Worm (Caenorhabditis elegans) whole organism, L1 larva: ENCODE results near the gene F36H12.3.
"Not testable (repeated sequence)": the region's sequence is repeated elsewhere in the genome, so short reads cannot be mapped to it uniquely, and the experiment has no call there.

Source experiments
- C04F5.9 ChIP-seq: sonication (generic microtip); optimal IDR thresholded peaks from 2 replicates; lab custom pipeline; 2016; ENCODE audit warnings: missing genetic modification characterization, missing compliant biosample characterization
- F16B12.6 ChIP-seq: fragments of 150-350 bp; optimal IDR thresholded peaks from 2 replicates; lab custom pipeline; 2014; ENCODE audit warnings: missing biosample characterization, missing genetic modification characterization
- aha-1 ChIP-seq: fragments of 150-350 bp; optimal IDR thresholded peaks from 2 replicates; lab custom pipeline; 2014; ENCODE audit warnings: missing biosample characterization, missing genetic modification characterization
- alr-1 ChIP-seq: fragments of 200-800 bp; sonication (Bioruptor generic); optimal IDR thresholded peaks from 2 replicates; lab custom pipeline; 2018; ENCODE audit warnings: borderline replicate concordance, mild to moderate bottlenecking, missing genetic modification characterization, missing compliant biosample characterization
- aly-2 ChIP-seq: fragments of 150-350 bp; optimal IDR thresholded peaks from 2 replicates; lab custom pipeline; 2014; ENCODE audit warnings: missing biosample characterization, missing genetic modification characterization
- ama-1 ChIP-seq: fragments of 150-350 bp; optimal IDR thresholded peaks from 2 replicates; lab custom pipeline; 2014
- ceh-88 ChIP-seq: fragments of 200-800 bp; sonication (Bioruptor generic); IDR thresholded peaks from 2 replicates; pipeline ENCODE4 v1.3.6; 2022; ENCODE audit warnings: missing genetic modification characterization, missing compliant biosample characterization
- dpl-1 ChIP-seq, 3 experiments: fragments of 150-350 bp in 2 of 3; sonication (generic microtip) in 1 of 3; optimal IDR thresholded peaks; 2 replicates each; lab custom pipeline; 2014 to 2017; ENCODE audit warnings: missing biosample characterization in 3 of 3, missing genetic modification characterization in 3 of 3, missing genetic modification reagents in 3 of 3
- egl-27 ChIP-seq, 2 experiments: fragments of 150-350 bp in 1 of 2; sonication (generic microtip); optimal IDR thresholded peaks; 3 replicates each; lab custom pipeline; 2017 to 2018; ENCODE audit warnings: missing biosample characterization in 2 of 2, missing genetic modification characterization in 2 of 2, missing genetic modification reagents in 2 of 2
- elt-2 ChIP-seq: sonication (generic microtip); optimal IDR thresholded peaks from 2 replicates; lab custom pipeline; 2016; ENCODE audit warnings: missing genetic modification characterization, mild to moderate bottlenecking, inconsistent platforms, missing compliant biosample characterization, missing genetic modification reagents
- fkh-4 ChIP-seq: sonication (generic microtip); optimal IDR thresholded peaks from 2 replicates; lab custom pipeline; 2016; ENCODE audit warnings: missing compliant biosample characterization, missing genetic modification characterization, borderline replicate concordance
- grh-1 ChIP-seq: fragments of 200-800 bp; sonication (Bioruptor generic); IDR thresholded peaks from 2 replicates; pipeline ENCODE4 v1.3.6; 2022; ENCODE audit warnings: missing genetic modification reagents, missing genetic modification characterization, missing compliant biosample characterization
- hlh-17 ChIP-seq: fragments of 200-800 bp; sonication (Bioruptor generic); optimal IDR thresholded peaks from 2 replicates; lab custom pipeline; 2018; ENCODE audit warnings: missing genetic modification characterization, mild to moderate bottlenecking, missing compliant biosample characterization, moderate library complexity, borderline replicate concordance
- hlh-4 ChIP-seq: sonication (generic microtip); optimal IDR thresholded peaks from 2 replicates; lab custom pipeline; 2016; ENCODE audit warnings: mild to moderate bottlenecking, missing genetic modification characterization, missing compliant biosample characterization
- hpl-2 ChIP-seq: fragments of 150-350 bp; optimal IDR thresholded peaks from 2 replicates; lab custom pipeline; 2014; ENCODE audit warnings: missing biosample characterization, missing genetic modification reagents, missing genetic modification characterization
- lin-39 ChIP-seq: fragments of 150-350 bp; optimal IDR thresholded peaks from 2 replicates; lab custom pipeline; 2014; ENCODE audit warnings: missing biosample characterization, missing genetic modification reagents, missing genetic modification characterization
- lsy-2 ChIP-seq, 2 experiments: fragments of 150-350 bp; optimal IDR thresholded peaks; 2 replicates each; lab custom pipeline; 2014; ENCODE audit warnings: missing biosample characterization in 2 of 2, missing genetic modification characterization in 2 of 2
- mep-1 ChIP-seq: fragments of 150-350 bp; optimal IDR thresholded peaks from 2 replicates; lab custom pipeline; 2014; ENCODE audit warnings: missing biosample characterization, missing genetic modification characterization
- nhr-11 ChIP-seq: fragments of 150-350 bp; optimal IDR thresholded peaks from 2 replicates; lab custom pipeline; 2014; ENCODE audit warnings: missing biosample characterization, missing genetic modification characterization
- nhr-12 ChIP-seq: sonication (generic microtip); optimal IDR thresholded peaks from 2 replicates; lab custom pipeline; 2017; ENCODE audit warnings: missing biosample characterization, missing genetic modification characterization
- nhr-76 ChIP-seq: sonication (generic microtip); optimal IDR thresholded peaks from 2 replicates; lab custom pipeline; 2017; ENCODE audit warnings: missing biosample characterization, missing genetic modification characterization
- pax-3 ChIP-seq: fragments of 200-800 bp; sonication (Bioruptor generic); optimal IDR thresholded peaks from 2 replicates; lab custom pipeline; 2018; ENCODE audit warnings: mild to moderate bottlenecking, missing genetic modification characterization, moderate library complexity, missing compliant biosample characterization
- skn-1 ChIP-seq: fragments of 150-350 bp; optimal IDR thresholded peaks from 2 replicates; lab custom pipeline; 2014; ENCODE audit warnings: missing biosample characterization, missing genetic modification characterization
- swsn-7 ChIP-seq: sonication (generic microtip); optimal IDR thresholded peaks from 2 replicates; lab custom pipeline; 2016; ENCODE audit warnings: missing genetic modification characterization, missing compliant biosample characterization
- tbx-2 ChIP-seq: sonication (generic microtip); optimal IDR thresholded peaks from 2 replicates; lab custom pipeline; 2016; ENCODE audit warnings: missing genetic modification characterization, missing compliant biosample characterization
- unc-130 ChIP-seq: fragments of 150-350 bp; optimal IDR thresholded peaks from 2 replicates; lab custom pipeline; 2017; ENCODE audit warnings: missing biosample characterization, missing genetic modification characterization, inconsistent platforms
- unc-30 ChIP-seq: sonication (generic microtip); optimal IDR thresholded peaks from 2 replicates; lab custom pipeline; 2017; ENCODE audit warnings: missing biosample characterization, missing genetic modification characterization
- unc-98 ChIP-seq: fragments of 200-800 bp; sonication (Bioruptor generic); IDR thresholded peaks from 2 replicates; pipeline ENCODE4 v1.3.6; 2022; ENCODE audit warnings: missing genetic modification characterization, missing compliant biosample characterization
- vab-15 ChIP-seq: sonication (generic microtip); optimal IDR thresholded peaks from 2 replicates; lab custom pipeline; 2017; ENCODE audit warnings: missing genotype, mild to moderate bottlenecking, missing genetic modification characterization, missing compliant biosample characterization
- zip-4 ChIP-seq: fragments of 200-800 bp; sonication (Bioruptor generic); optimal IDR thresholded peaks from 2 replicates; lab custom pipeline; 2018; ENCODE audit warnings: mild to moderate bottlenecking, missing genetic modification characterization, moderate library complexity, missing compliant biosample characterization
- ztf-11 ChIP-seq, 2 experiments: sonication (generic microtip); optimal IDR thresholded peaks; 2 replicates each; lab custom pipeline; 2016 to 2017; ENCODE audit warnings: missing genetic modification characterization in 2 of 2, missing biosample characterization in 1 of 2, missing compliant biosample characterization in 1 of 2

The F36H12.3 gene

DNA sequence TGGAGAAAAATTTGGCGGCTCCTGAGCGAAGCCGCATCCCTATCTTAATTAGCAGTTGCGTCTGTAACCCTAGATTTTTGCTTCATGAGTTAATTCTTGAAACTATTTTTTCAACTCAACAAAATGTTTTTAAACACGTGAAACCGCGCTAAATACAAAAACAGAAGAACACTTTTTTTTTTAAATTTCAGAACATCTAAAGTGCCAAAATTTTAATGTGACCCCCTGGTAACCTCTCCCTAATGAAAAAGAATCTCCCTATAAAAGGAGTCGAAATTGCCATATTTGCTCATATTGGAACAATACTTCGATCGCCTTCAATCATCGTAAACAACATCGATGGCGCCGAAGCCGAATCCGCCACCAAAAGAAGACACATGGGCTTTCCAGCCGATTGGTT is 46.1 kb upstream of the F36H12.3 start, which contains the start of gene nsph-4.1:
Gene nsph-4.1 (plus strand): TSS at position 301 of the 400 bp plus-strand sequence.
- not testable (repeated sequence) for TF ChIP-seq ama-1 (lab: Kevin White, UChicago); mep-1 (tag; lab: Kevin White, UChicago); aly-2

DNA sequence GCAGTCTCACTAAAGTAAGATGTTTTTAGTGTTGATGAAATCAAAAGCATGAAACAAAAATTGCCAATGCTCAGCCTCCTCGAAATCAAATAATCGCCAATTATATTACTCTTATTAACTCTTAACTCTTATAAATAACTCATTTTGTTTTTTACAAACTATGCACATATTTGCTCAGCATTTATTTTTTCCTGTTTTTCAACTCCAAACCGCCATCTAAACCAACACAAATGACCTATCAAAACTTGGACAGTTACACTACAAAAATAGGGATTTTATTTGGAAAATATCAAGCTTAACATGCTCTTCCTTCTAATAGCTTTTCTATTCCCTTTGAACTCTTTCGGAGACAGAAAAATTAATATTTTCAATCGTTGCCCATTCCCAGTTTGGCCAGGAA is 44.0 kb upstream of the F36H12.3 start, which contains the start of gene thn-6:
Gene thn-6 (plus strand): TSS at position 301 of the 400 bp plus-strand sequence.
- TF ChIP-seq alr-1 (tag; lab: Kevin White, UChicago) (no peak), C04F5.9 (tag; lab: Kevin White, UChicago) (no peak), elt-2 (no peak), pax-3 (tag; lab: Kevin White, UChicago) (no peak), aha-1 (tag; lab: Kevin White, UChicago) (no peak), vab-15 (tag; lab: Kevin White, UChicago) (no peak)

DNA sequence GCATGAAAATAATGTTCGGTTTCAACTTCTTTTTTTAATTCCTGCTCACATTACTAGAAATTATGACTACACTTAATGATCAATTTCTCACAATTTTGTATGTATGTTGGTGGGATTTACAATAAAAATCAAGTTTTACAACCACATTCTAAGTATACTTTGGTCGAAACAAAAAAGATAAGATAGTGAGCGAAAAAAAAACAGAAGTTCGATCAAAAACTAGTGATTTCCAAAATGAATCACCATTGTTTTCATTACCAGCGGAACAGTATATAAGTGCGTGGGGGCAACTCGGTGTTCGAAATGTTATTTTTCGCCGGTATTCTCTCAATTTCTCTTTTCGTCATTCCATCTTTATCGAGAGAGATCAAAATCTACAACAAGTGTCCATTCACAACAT is 42.1 kb upstream of the F36H12.3 start, which contains the start of gene thn-5:
Gene thn-5 (plus strand): TSS at position 301 of the 400 bp plus-strand sequence.
- TF ChIP-seq C04F5.9 (tag; lab: Kevin White, UChicago) (no peak), swsn-7 (no peak), unc-98 (no peak), lsy-2 (tag; optimal IDR thresholded peaks at IDR 0.05; lab: Kevin White, UChicago) (no peak), egl-27 (tag; optimal IDR thresholded peaks at IDR 0.05; lab: Kevin White, UChicago) (no peak), fkh-4 (tag; lab: Kevin White, UChicago) (no peak), mep-1 (tag; lab: Kevin White, UChicago) (no peak), tbx-2 (tag; lab: Kevin White, UChicago) (no peak), nhr-12 (tag; lab: Kevin White, UChicago) (no peak), unc-130 (tag; lab: Kevin White, UChicago) (no peak), unc-30 (no peak), skn-1 (no peak), hpl-2 (GFP tag; lab: Kevin White, UChicago) (no peak), zip-4 (GFP tag; lab: Kevin White, UChicago) (no peak), nhr-11 (tag; lab: Kevin White, UChicago) (no peak), pax-3 (tag; lab: Kevin White, UChicago) (no peak), F16B12.6 (no peak), dpl-1 (GFP tag; optimal IDR thresholded peaks at IDR 0.05; lab: Kevin White, UChicago) (no peak)

DNA sequence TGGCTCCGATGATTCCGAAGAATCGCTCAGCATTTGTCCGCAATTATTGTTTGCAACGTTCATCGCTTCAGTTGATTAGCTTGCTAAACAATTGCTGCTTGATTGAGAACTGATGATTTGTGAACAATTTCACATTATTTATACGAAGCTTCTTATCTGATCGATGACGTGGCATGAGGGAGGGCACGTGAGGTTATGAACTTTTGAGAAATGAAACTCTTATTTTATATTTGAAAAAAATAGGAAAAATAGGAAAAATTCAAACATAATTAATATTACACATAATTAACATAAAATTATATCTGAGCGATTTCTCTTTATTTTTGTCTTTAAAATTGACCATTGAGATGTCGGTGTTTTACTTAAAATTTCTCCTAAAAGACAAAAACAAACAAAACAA is 17.9 kb upstream of the F36H12.3 start, which contains the start of gene F36H12.10:
Gene F36H12.10 (minus strand): TSS at position 101 of the 400 bp plus-strand sequence.
- not testable (repeated sequence) for TF ChIP-seq fkh-4 (tag; lab: Kevin White, UChicago); ceh-88 (GFP tag; lab: Robert Waterston, UW); grh-1 (GFP tag; lab: Robert Waterston, UW)

DNA sequence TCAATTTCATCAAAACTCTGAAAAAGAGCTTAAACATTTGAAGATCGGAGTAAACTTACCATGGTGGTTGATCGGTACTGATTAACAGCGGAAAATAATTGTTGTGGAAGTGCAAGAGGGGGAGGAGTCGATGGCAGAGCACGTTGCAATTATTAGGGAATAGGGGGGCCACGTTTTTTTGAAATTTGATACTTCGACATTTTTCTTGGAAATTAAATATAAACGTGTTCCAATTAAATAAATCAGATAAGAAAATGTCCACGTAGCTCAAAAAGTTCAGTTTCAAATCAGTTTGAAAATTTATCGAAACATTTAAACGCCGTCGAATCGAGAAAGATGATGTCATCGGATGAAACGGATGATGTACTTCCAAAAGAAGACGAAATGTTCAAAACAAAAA is 15.9 kb upstream of the F36H12.3 start, which contains the start of gene F36H12.9:
Gene F36H12.9 (plus strand): TSS at position 301 of the 400 bp plus-strand sequence.
- not testable (repeated sequence) for TF ChIP-seq hlh-17 (GFP tag; lab: Kevin White, UChicago); vab-15 (tag; lab: Kevin White, UChicago); hlh-4 (tag; lab: Kevin White, UChicago)

DNA sequence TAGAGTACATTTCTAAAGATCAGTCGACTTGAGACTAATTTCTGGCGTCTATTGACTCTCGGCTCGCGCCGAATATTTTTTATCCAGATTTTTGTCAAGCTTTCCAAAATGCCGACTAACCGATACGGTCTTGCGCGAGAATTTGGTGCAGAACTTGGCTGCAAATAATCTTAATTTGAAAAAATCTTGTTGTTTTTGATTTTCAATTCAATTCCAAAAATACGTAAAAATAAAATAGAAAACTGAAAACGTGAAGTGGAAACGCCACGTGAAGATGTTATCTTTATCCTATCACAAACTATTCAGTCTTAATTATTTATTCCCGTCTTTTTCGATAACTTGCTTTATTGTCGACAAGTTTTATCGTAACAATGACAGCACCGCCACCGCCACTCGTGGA is 14.2 kb upstream of the F36H12.3 start, which contains the start of gene ttbk-2.1:
Gene ttbk-2.1 (plus strand): TSS at position 301 of the 400 bp plus-strand sequence.
- TF ChIP-seq lin-39 (tag; lab: Kevin White, UChicago); nhr-76; ztf-11 (tag; optimal IDR thresholded peaks at IDR 0.05; lab: Kevin White, UChicago): not testable (repeated sequence)
